Fruit fly (Drosophila melanogaster) whole organism, embryonic: ENCODE data around the gene CG10638.

Experiments used
- Abd-B ChIP-seq: fragments of 200-800 bp; sonication (Bioruptor generic); optimal IDR thresholded peaks from 2 replicates; lab custom pipeline; 2018; ENCODE audit warnings: missing biosample characterization, mild to moderate bottlenecking, missing genetic modification characterization, moderate library complexity
- Atf6 ChIP-seq: fragments of 200-800 bp; sonication (Bioruptor generic); IDR thresholded peaks from 2 replicates; pipeline ENCODE4 v1.3.6; 2022; ENCODE audit warnings: missing biosample characterization, missing genetic modification characterization
- CG10209 ChIP-seq: fragments of 200-800 bp; sonication (Bioruptor generic); optimal IDR thresholded peaks from 3 replicates; lab custom pipeline; 2017; ENCODE audit warnings: missing biosample characterization, mild to moderate bottlenecking, missing genetic modification characterization, missing genetic modification reagents
- CG10431 ChIP-seq: fragments of 200-800 bp; sonication (Bioruptor generic); optimal IDR thresholded peaks from 3 replicates; lab custom pipeline; 2018; ENCODE audit warnings: missing biosample characterization, mild to moderate bottlenecking, missing genetic modification characterization
- CG11696 ChIP-seq: fragments of 200-800 bp; sonication (Bioruptor generic); IDR thresholded peaks from 2 replicates; pipeline ENCODE4 v1.3.6; 2022; ENCODE audit warnings: missing biosample characterization, missing genetic modification characterization
- CG1233 ChIP-seq: fragments of 200-800 bp; sonication (Bioruptor generic); optimal IDR thresholded peaks from 4 replicates; lab custom pipeline; 2018; ENCODE audit warnings: missing biosample characterization, mild to moderate bottlenecking, missing genetic modification characterization
- CG13287 ChIP-seq: fragments of 200-800 bp; sonication (Bioruptor generic); IDR thresholded peaks from 2 replicates; pipeline ENCODE4 v1.3.6; 2022; ENCODE audit warnings: missing biosample characterization, missing genetic modification characterization; ENCODE audit not compliant: partially characterized antibody
- CG14014 ChIP-seq: fragments of 200-800 bp; sonication (Bioruptor generic); IDR thresholded peaks from 2 replicates; pipeline ENCODE4 v1.3.6; 2022; ENCODE audit warnings: missing biosample characterization, missing genetic modification characterization
- CG14667 ChIP-seq: fragments of 200-800 bp; sonication (Bioruptor generic); IDR thresholded peaks from 2 replicates; pipeline ENCODE4 v1.3.6; 2022; ENCODE audit warnings: missing biosample characterization, missing genetic modification characterization
- CG15073 ChIP-seq: fragments of 200-800 bp; sonication (Bioruptor generic); optimal IDR thresholded peaks from 2 replicates; lab custom pipeline; 2016; ENCODE audit warnings: missing biosample characterization, missing genetic modification characterization
- CG15479 ChIP-seq: fragments of 200-800 bp; sonication (Bioruptor generic); optimal IDR thresholded peaks from 3 replicates; lab custom pipeline; 2019; ENCODE audit warnings: missing biosample characterization, mild to moderate bottlenecking, missing genetic modification characterization, moderate library complexity
- CG15601 ChIP-seq: fragments of 200-800 bp; sonication (Bioruptor generic); optimal IDR thresholded peaks from 3 replicates; lab custom pipeline; 2019; ENCODE audit warnings: missing biosample characterization, mild to moderate bottlenecking, missing genetic modification characterization, moderate library complexity
- CG16779 ChIP-seq: fragments of 200-800 bp; sonication (Bioruptor generic); IDR thresholded peaks from 2 replicates; pipeline ENCODE4 v1.3.6; 2022; ENCODE audit warnings: missing biosample characterization, missing genetic modification characterization
- CG17359 ChIP-seq: fragments of 200-800 bp; sonication (Bioruptor generic); optimal IDR thresholded peaks from 3 replicates; lab custom pipeline; 2018; ENCODE audit warnings: missing biosample characterization, mild to moderate bottlenecking, missing genetic modification characterization, moderate library complexity
- CG17385 ChIP-seq: fragments of 200-800 bp; sonication (Bioruptor generic); optimal IDR thresholded peaks from 3 replicates; lab custom pipeline; 2018; ENCODE audit warnings: missing biosample characterization, mild to moderate bottlenecking, missing genetic modification characterization
- CG17802 ChIP-seq: fragments of 200-800 bp; sonication (Bioruptor generic); optimal IDR thresholded peaks from 2 replicates; lab custom pipeline; 2018; ENCODE audit warnings: missing biosample characterization, mild to moderate bottlenecking, missing genetic modification characterization, moderate library complexity
- CG2202 ChIP-seq: fragments of 200-800 bp; sonication (Bioruptor generic); optimal IDR thresholded peaks from 2 replicates; lab custom pipeline; 2018; ENCODE audit warnings: missing biosample characterization, mild to moderate bottlenecking, missing genetic modification characterization
- CG2889 ChIP-seq: fragments of 200-800 bp; sonication (Bioruptor generic); IDR thresholded peaks from 3 replicates; pipeline ENCODE4 v1.3.6; 2022; ENCODE audit warnings: missing biosample characterization, missing genetic modification characterization
- CG30020 ChIP-seq: fragments of 200-800 bp; optimal IDR thresholded peaks from 2 replicates; lab custom pipeline; 2019; ENCODE audit warnings: missing biosample characterization, mild to moderate bottlenecking, missing genetic modification characterization, moderate library complexity
- CG32767 ChIP-seq: fragments of 200-800 bp; sonication (Bioruptor generic); IDR thresholded peaks from 2 replicates; pipeline ENCODE4 v1.3.6; 2022; ENCODE audit warnings: missing biosample characterization, missing genetic modification characterization
- CG33213 ChIP-seq: fragments of 200-800 bp; sonication (Bioruptor generic); optimal IDR thresholded peaks from 3 replicates; lab custom pipeline; 2016; ENCODE audit warnings: missing biosample characterization, missing genetic modification characterization
- CG6175 ChIP-seq: fragments of 200-800 bp; sonication (Bioruptor generic); IDR thresholded peaks from 3 replicates; pipeline ENCODE4 v1.3.6; 2022; ENCODE audit warnings: missing biosample characterization, missing genetic modification characterization
- CG6272 ChIP-seq: fragments of 200-800 bp; sonication (Bioruptor generic); IDR thresholded peaks from 2 replicates; pipeline ENCODE4 v1.3.6; 2022; ENCODE audit warnings: missing biosample characterization, missing genetic modification characterization
- CG6689 ChIP-seq: fragments of 200-800 bp; sonication (Bioruptor generic); IDR thresholded peaks from 2 replicates; pipeline ENCODE4 v1.3.6; 2022; ENCODE audit warnings: missing biosample characterization, missing genetic modification characterization
- CG6854 ChIP-seq: fragments of 200-800 bp; sonication (Bioruptor generic); optimal IDR thresholded peaks from 3 replicates; lab custom pipeline; 2017; ENCODE audit warnings: missing biosample characterization, mild to moderate bottlenecking, missing genetic modification characterization
- CG7786 ChIP-seq: fragments of 200-800 bp; sonication (Bioruptor generic); optimal IDR thresholded peaks from 2 replicates; lab custom pipeline; 2016; ENCODE audit warnings: missing biosample characterization, missing genetic modification characterization
- CG8765 ChIP-seq: fragments of 200-800 bp; sonication (Bioruptor generic); IDR thresholded peaks from 2 replicates; pipeline ENCODE4 v1.3.6; 2022; ENCODE audit warnings: missing biosample characterization, missing genetic modification characterization
- HLH4C ChIP-seq: fragments of 200-800 bp; sonication (Bioruptor generic); IDR thresholded peaks from 3 replicates; pipeline ENCODE4 v1.3.6; 2022; ENCODE audit warnings: missing biosample characterization, missing genetic modification characterization; ENCODE audit not compliant: partially characterized antibody
- Hey ChIP-seq: fragments of 200-800 bp; sonication (Bioruptor generic); optimal IDR thresholded peaks from 3 replicates; lab custom pipeline; 2018; ENCODE audit warnings: missing biosample characterization, mild to moderate bottlenecking, missing genetic modification characterization
- Lpt ChIP-seq: fragments of >200 bp; optimal IDR thresholded peaks from 2 replicates; lab custom pipeline; 2018; ENCODE audit warnings: missing biosample characterization, missing genetic modification characterization
- Max ChIP-seq: fragments of 200-800 bp; sonication (Bioruptor generic); optimal IDR thresholded peaks from 2 replicates; lab custom pipeline; 2016; ENCODE audit warnings: missing biosample characterization, mild to moderate bottlenecking, missing genetic modification characterization
- Usf ChIP-seq: fragments of 200-800 bp; sonication (Bioruptor generic); optimal IDR thresholded peaks from 2 replicates; lab custom pipeline; 2017; ENCODE audit warnings: missing genotype, missing biosample characterization, missing genetic modification characterization
- bab2 ChIP-seq: fragments of 200-800 bp; sonication (Bioruptor generic); optimal IDR thresholded peaks from 2 replicates; lab custom pipeline; 2016; ENCODE audit warnings: missing biosample characterization, missing genetic modification characterization
- cad ChIP-seq: fragments of >200 bp; optimal IDR thresholded peaks from 2 replicates; lab custom pipeline; 2017; ENCODE audit warnings: missing biosample characterization, missing genetic modification characterization
- cg ChIP-seq: fragments of 200-800 bp; sonication (Bioruptor generic); optimal IDR thresholded peaks from 3 replicates; lab custom pipeline; 2019; ENCODE audit warnings: missing biosample characterization, mild to moderate bottlenecking, missing genetic modification characterization, moderate library complexity
- chm ChIP-seq: fragments of 200-800 bp; sonication (Bioruptor generic); IDR thresholded peaks from 2 replicates; pipeline ENCODE4 v1.3.6; 2022; ENCODE audit warnings: missing biosample characterization, missing genetic modification characterization
- chn ChIP-seq: fragments of 200-800 bp; sonication (Bioruptor generic); optimal IDR thresholded peaks from 2 replicates; lab custom pipeline; 2016; ENCODE audit warnings: missing biosample characterization, missing genetic modification characterization
- ci ChIP-seq: fragments of 200-800 bp; sonication (Bioruptor generic); IDR thresholded peaks from 3 replicates; pipeline ENCODE4 v1.3.6; 2022; ENCODE audit warnings: missing biosample characterization, missing genetic modification characterization
- dpn ChIP-seq, 2 experiments: fragments of 200-800 bp; sonication (Bioruptor generic); optimal IDR thresholded peaks; 3 replicates each; lab custom pipeline; 2016; ENCODE audit warnings: missing biosample characterization in 2 of 2, missing genetic modification characterization in 2 of 2
- fd64A ChIP-seq: fragments of 200-800 bp; sonication (Bioruptor generic); optimal IDR thresholded peaks from 3 replicates; lab custom pipeline; 2018; ENCODE audit warnings: missing biosample characterization, mild to moderate bottlenecking, missing genetic modification characterization
- fu2 ChIP-seq: fragments of 200-800 bp; sonication (Bioruptor generic); optimal IDR thresholded peaks from 2 replicates; lab custom pipeline; 2016; ENCODE audit warnings: missing biosample characterization, missing genetic modification characterization
- h ChIP-seq: fragments of >200 bp; optimal IDR thresholded peaks from 2 replicates; lab custom pipeline; 2017
- kay ChIP-seq: fragments of 200-800 bp; sonication (Bioruptor generic); optimal IDR thresholded peaks from 2 replicates; lab custom pipeline; 2016; ENCODE audit warnings: missing biosample characterization, missing genetic modification characterization
- klu ChIP-seq: fragments of 200-800 bp; sonication (Bioruptor generic); IDR thresholded peaks from 2 replicates; pipeline ENCODE4 v1.3.6; 2022; ENCODE audit warnings: missing biosample characterization, missing genetic modification characterization
- maf-S ChIP-seq: fragments of 200-800 bp; sonication (Bioruptor generic); optimal IDR thresholded peaks from 2 replicates; lab custom pipeline; 2016; ENCODE audit warnings: missing biosample characterization, missing genetic modification characterization
- row ChIP-seq: fragments of 200-800 bp; sonication (Bioruptor generic); IDR thresholded peaks from 3 replicates; pipeline ENCODE4 v1.3.6; 2022; ENCODE audit warnings: missing biosample characterization, missing genetic modification characterization
- run ChIP-seq: fragments of 200-800 bp; sonication (Bioruptor generic); optimal IDR thresholded peaks from 3 replicates; lab custom pipeline; 2018; ENCODE audit warnings: missing biosample characterization, mild to moderate bottlenecking, missing genetic modification characterization
- sens-2 ChIP-seq: fragments of 200-800 bp; sonication (Bioruptor generic); IDR thresholded peaks from 2 replicates; pipeline ENCODE4 v1.3.6; 2022; ENCODE audit warnings: missing biosample characterization, missing genetic modification characterization
- sisA ChIP-seq: fragments of 200-800 bp; sonication (Bioruptor generic); IDR thresholded peaks from 2 replicates; pipeline ENCODE4 v1.3.6; 2022; ENCODE audit warnings: missing biosample characterization, missing genetic modification characterization
- sug ChIP-seq: fragments of 200-800 bp; optimal IDR thresholded peaks from 2 replicates; lab custom pipeline; 2019; ENCODE audit warnings: missing biosample characterization, mild to moderate bottlenecking, missing genetic modification characterization, moderate library complexity
- ttk ChIP-seq: fragments of 200-800 bp; sonication (Bioruptor generic); IDR thresholded peaks from 2 replicates; pipeline ENCODE4 v2.1.2; 2022; ENCODE audit warnings: missing biosample characterization, missing genetic modification characterization
- tx ChIP-seq: fragments of 200-800 bp; sonication (Bioruptor generic); optimal IDR thresholded peaks from 2 replicates; lab custom pipeline; 2016; ENCODE audit warnings: missing biosample characterization, missing genetic modification characterization

The CG10638 gene

DNA sequence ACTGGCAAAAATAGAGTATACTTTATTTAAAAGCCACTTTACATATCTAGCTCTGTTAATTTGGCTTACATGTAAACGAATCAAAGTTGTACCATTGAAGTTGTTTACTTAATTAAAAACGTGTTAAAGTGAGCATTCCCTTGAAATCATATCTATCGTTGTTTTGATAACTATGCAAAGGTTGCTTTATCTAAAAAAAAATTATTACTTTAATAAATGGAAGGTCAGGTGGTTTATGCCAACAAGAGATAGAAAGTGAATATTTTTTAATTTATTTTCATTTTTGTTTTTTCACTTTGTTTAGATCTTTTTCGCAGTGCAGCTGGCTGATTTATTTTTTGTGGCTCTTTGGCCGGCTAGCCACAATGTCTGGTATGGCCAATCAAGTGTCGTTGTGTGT, 18.2 kb downstream of the CG10638 start (continued):
- no peak for TF ChIP-seq chm (GFP tag; lab: Robert Waterston, UW)
- peak; percentile 51; the same call in 1 of the 3 replicates for TF ChIP-seq ci (GFP tag; lab: Robert Waterston, UW)
- TF ChIP-seq Usf: no peak
- TF ChIP-seq ttk: peak; percentile 59
- TF ChIP-seq CG6689: peak; percentile 77
- peak; percentile 75 for TF ChIP-seq row (GFP tag; lab: Robert Waterston, UW)
- TF ChIP-seq CG7786 (GFP tag; lab: Kevin White, UChicago): peak; percentile 1
- TF ChIP-seq CG14667: peak; percentile 56; the same call in 1 of the 2 replicates
- TF ChIP-seq HLH4C (GFP tag; lab: Robert Waterston, UW): no peak
- peak; percentile 65 for TF ChIP-seq bab2
- TF ChIP-seq CG33213 (GFP tag; lab: Kevin White, UChicago): peak; percentile 39
- no peak; the same call in 1 of the 2 replicates for TF ChIP-seq CG6272 (GFP tag; lab: Robert Waterston, UW)
- TF ChIP-seq CG1233 (GFP tag; lab: Kevin White, UChicago): peak; percentile 70
- TF ChIP-seq fu2 (GFP tag; lab: Kevin White, UChicago): peak; percentile 26
- TF ChIP-seq Max (GFP tag; lab: Kevin White, UChicago): peak; percentile 75
- TF ChIP-seq CG11696: peak; percentile 52; the same call in 1 of the 2 replicates
- TF ChIP-seq CG17385: peak; percentile 77
- TF ChIP-seq Abd-B (GFP tag; lab: Kevin White, UChicago): peak; percentile 56
- TF ChIP-seq CG15073 (GFP tag; lab: Kevin White, UChicago): no peak
- TF ChIP-seq h (lab: Kevin White, UChicago): no peak
- no peak for TF ChIP-seq CG10431 (GFP tag; lab: Kevin White, UChicago)
- no peak for TF ChIP-seq fd64A (GFP tag; lab: Kevin White, UChicago)
- no peak for TF ChIP-seq Lpt
- peak; percentile 15 for TF ChIP-seq CG2202 (tag; lab: Kevin White, UChicago)
- peak; percentile 51 for TF ChIP-seq sug (tag; lab: Kevin White, UChicago)
- no peak for TF ChIP-seq CG32767 (GFP tag; lab: Robert Waterston, UW)
- TF ChIP-seq CG30020 (tag; lab: Kevin White, UChicago): no peak
- TF ChIP-seq dpn (GFP tag; optimal IDR thresholded peaks at IDR 0.05; lab: Kevin White, UChicago): peak; percentile 57 to 66
- peak; percentile 79 for TF ChIP-seq CG17359 (tag; lab: Kevin White, UChicago)
- no peak; the same call in 1 of the 2 replicates for TF ChIP-seq CG16779 (GFP tag; lab: Robert Waterston, UW)
- TF ChIP-seq CG15601: peak; percentile 49
- TF ChIP-seq cad (GFP tag; lab: Kevin White, UChicago): no peak
- peak; percentile 75 for TF ChIP-seq CG10209
- TF ChIP-seq tx (GFP tag; lab: Kevin White, UChicago): no peak
- TF ChIP-seq CG6175 (GFP tag; lab: Robert Waterston, UW): 0 out of 3 replicates have a peak, but pooled peaks have one; percentile 16
- no peak for TF ChIP-seq CG2889 (GFP tag; lab: Robert Waterston, UW)
- peak; percentile 74 for TF ChIP-seq sisA
- TF ChIP-seq kay (GFP tag; lab: Kevin White, UChicago): no peak
- TF ChIP-seq run (tag; lab: Kevin White, UChicago): peak; percentile 54
- TF ChIP-seq CG14014: peak; percentile 71
- TF ChIP-seq CG17802 (tag; lab: Kevin White, UChicago): no peak
- peak; percentile 20 for TF ChIP-seq maf-S (GFP tag; lab: Kevin White, UChicago)
- TF ChIP-seq cg (GFP tag; lab: Kevin White, UChicago): no peak
- TF ChIP-seq klu (GFP tag; lab: Robert Waterston, UW): peak; percentile 61; the same call in 1 of the 2 replicates
- TF ChIP-seq CG6854 (GFP tag; lab: Kevin White, UChicago): peak; percentile 23
- peak; percentile 63 for TF ChIP-seq chn
- TF ChIP-seq Atf6 (GFP tag; lab: Robert Waterston, UW): peak; percentile 58; the same call in 1 of the 2 replicates
- TF ChIP-seq CG15479: no peak
- TF ChIP-seq CG13287 (GFP tag; lab: Robert Waterston, UW): no peak
- TF ChIP-seq CG8765 (GFP tag; lab: Robert Waterston, UW): 0 out of 2 replicates have a peak, but pooled peaks have one; percentile 27
- no peak for TF ChIP-seq Hey (tag; lab: Kevin White, UChicago)
- TF ChIP-seq sens-2 (GFP tag; lab: Robert Waterston, UW): peak; percentile 32; the same call in 1 of the 2 replicates
